Worm (Caenorhabditis elegans) whole organism, late embryonic: ENCODE results near the gene fbxa-211.

Source experiments
- K09A11.1 ChIP-seq: sonication (generic microtip); optimal IDR thresholded peaks from 2 replicates; lab custom pipeline; 2017; ENCODE audit warnings: antibody characterized with exemption, mild to moderate bottlenecking, missing genetic modification characterization, missing compliant biosample characterization; ENCODE audit not compliant: insufficient read depth
- ceh-2 ChIP-seq: sonication (generic microtip); optimal IDR thresholded peaks from 2 replicates; lab custom pipeline; 2016; ENCODE audit warnings: missing genotype, missing genetic modification characterization, missing compliant biosample characterization
- ceh-22 ChIP-seq: sonication (generic microtip); optimal IDR thresholded peaks from 2 replicates; lab custom pipeline; 2017; ENCODE audit warnings: missing biosample characterization, missing genetic modification characterization
- ceh-24 ChIP-seq: sonication (generic microtip); optimal IDR thresholded peaks from 2 replicates; lab custom pipeline; 2016; ENCODE audit warnings: mild to moderate bottlenecking, missing genetic modification characterization, missing compliant biosample characterization
- ceh-30 ChIP-seq: fragments of 150-350 bp; optimal IDR thresholded peaks from 2 replicates; lab custom pipeline; 2014; ENCODE audit warnings: missing biosample characterization, missing genetic modification characterization
- ceh-6 ChIP-seq: fragments of 200-800 bp; sonication (Bioruptor generic); optimal IDR thresholded peaks from 2 replicates; lab custom pipeline; 2018; ENCODE audit warnings: mild to moderate bottlenecking, missing genetic modification characterization, missing compliant biosample characterization
- dmd-4 ChIP-seq: sonication (generic microtip); optimal IDR thresholded peaks from 2 replicates; lab custom pipeline; 2016; ENCODE audit warnings: borderline replicate concordance, missing genetic modification characterization, missing compliant biosample characterization
- elt-2 ChIP-seq: sonication (generic microtip); optimal IDR thresholded peaks from 2 replicates; lab custom pipeline; 2016; ENCODE audit warnings: missing genetic modification reagents, missing genetic modification characterization, missing compliant biosample characterization
- elt-4 ChIP-seq: sonication (generic microtip); optimal IDR thresholded peaks from 2 replicates; lab custom pipeline; 2016; ENCODE audit warnings: missing genetic modification characterization, missing compliant biosample characterization
- ets-4 ChIP-seq: sonication (generic microtip); optimal IDR thresholded peaks from 2 replicates; lab custom pipeline; 2016; ENCODE audit warnings: missing genetic modification characterization, missing compliant biosample characterization
- fkh-10 ChIP-seq: fragments of 150-350 bp; optimal IDR thresholded peaks from 2 replicates; lab custom pipeline; 2014; ENCODE audit warnings: missing biosample characterization, missing genetic modification reagents, missing genetic modification characterization
- gmeb-2 ChIP-seq: sonication (generic microtip); optimal IDR thresholded peaks from 2 replicates; lab custom pipeline; 2016; ENCODE audit warnings: missing genetic modification characterization, inconsistent platforms, missing compliant biosample characterization
- hlh-13 ChIP-seq: fragments of 200-800 bp; sonication (Bioruptor generic); optimal IDR thresholded peaks from 2 replicates; lab custom pipeline; 2018; ENCODE audit warnings: mild to moderate bottlenecking, missing genetic modification characterization, missing compliant biosample characterization
- hlh-15 ChIP-seq: sonication (generic microtip); optimal IDR thresholded peaks from 2 replicates; lab custom pipeline; 2016; ENCODE audit warnings: missing genetic modification characterization, missing compliant biosample characterization
- hlh-8 ChIP-seq: sonication (generic microtip); optimal IDR thresholded peaks from 2 replicates; lab custom pipeline; 2016; ENCODE audit warnings: missing genotype, missing genetic modification characterization, missing compliant biosample characterization
- lim-6 ChIP-seq: sonication (generic microtip); optimal IDR thresholded peaks from 2 replicates; lab custom pipeline; 2016; ENCODE audit warnings: missing genetic modification characterization, missing compliant biosample characterization
- lin-11 ChIP-seq: fragments of 200-800 bp; sonication (Bioruptor generic); optimal IDR thresholded peaks from 2 replicates; lab custom pipeline; 2018; ENCODE audit warnings: mild to moderate bottlenecking, missing genetic modification characterization, missing compliant biosample characterization
- madf-2 ChIP-seq: sonication (generic microtip); optimal IDR thresholded peaks from 2 replicates; lab custom pipeline; 2017; ENCODE audit warnings: missing genetic modification characterization, missing compliant biosample characterization
- nfya-1 ChIP-seq: sonication (generic microtip); optimal IDR thresholded peaks from 2 replicates; lab custom pipeline; 2017; ENCODE audit warnings: missing genetic modification characterization, mild to moderate bottlenecking, missing compliant biosample characterization, antibody characterized with exemption, moderate library complexity
- nhr-11 ChIP-seq: fragments of 150-350 bp; optimal IDR thresholded peaks from 2 replicates; lab custom pipeline; 2014; ENCODE audit warnings: missing biosample characterization, missing genetic modification characterization
- nhr-232 ChIP-seq: sonication (generic microtip); optimal IDR thresholded peaks from 2 replicates; lab custom pipeline; 2016; ENCODE audit warnings: missing genetic modification characterization, missing compliant biosample characterization
- pag-3 ChIP-seq: sonication (generic microtip); optimal IDR thresholded peaks from 2 replicates; lab custom pipeline; 2016; ENCODE audit warnings: missing compliant biosample characterization, missing genetic modification characterization, borderline replicate concordance
- pha-2 ChIP-seq: sonication (generic microtip); optimal IDR thresholded peaks from 2 replicates; lab custom pipeline; 2017; ENCODE audit warnings: mild to moderate bottlenecking, missing genetic modification characterization, missing compliant biosample characterization
- pha-4 ChIP-seq: fragments of 150-350 bp; optimal IDR thresholded peaks from 2 replicates; lab custom pipeline; 2018; ENCODE audit warnings: missing biosample characterization, missing genetic modification reagents, missing genetic modification characterization
- pros-1 ChIP-seq: fragments of 150-350 bp; optimal IDR thresholded peaks from 2 replicates; lab custom pipeline; 2014; ENCODE audit warnings: missing biosample characterization, missing genetic modification reagents, missing genetic modification characterization
- rnt-1 ChIP-seq: sonication (generic microtip); optimal IDR thresholded peaks from 2 replicates; lab custom pipeline; 2016; ENCODE audit warnings: missing genetic modification characterization, missing compliant biosample characterization
- syd-9 ChIP-seq: sonication (generic microtip); optimal IDR thresholded peaks from 2 replicates; lab custom pipeline; 2016; ENCODE audit warnings: mild to moderate bottlenecking, missing genetic modification characterization, moderate library complexity, missing compliant biosample characterization
- tbx-2 ChIP-seq: sonication (generic microtip); optimal IDR thresholded peaks from 2 replicates; lab custom pipeline; 2016; ENCODE audit warnings: missing genetic modification characterization, missing compliant biosample characterization
- ttx-3 ChIP-seq: sonication (generic microtip); optimal IDR thresholded peaks from 2 replicates; lab custom pipeline; 2016; ENCODE audit warnings: missing genetic modification reagents, missing genetic modification characterization, missing compliant biosample characterization
- unc-3 ChIP-seq, 2 experiments: fragments of 200-800 bp in 1 of 2; sonication (Bioruptor generic) in 1 of 2; sonication (generic microtip) in 1 of 2; conservative IDR thresholded peaks in 1 of 2; optimal IDR thresholded peaks in 1 of 2; 2 replicates each; pipeline versions ENCODE4 v1.3.6 to Lab custom; 2016 to 2022; ENCODE audit warnings: missing compliant biosample characterization in 2 of 2, missing genetic modification characterization in 2 of 2, missing genetic modification reagents in 1 of 2
- unc-42 ChIP-seq: sonication (generic microtip); optimal IDR thresholded peaks from 2 replicates; lab custom pipeline; 2016; ENCODE audit warnings: missing genotype, missing genetic modification characterization, missing compliant biosample characterization
- unc-55 ChIP-seq: sonication (generic microtip); optimal IDR thresholded peaks from 2 replicates; lab custom pipeline; 2017; ENCODE audit warnings: missing biosample characterization, missing genetic modification reagents, missing genetic modification characterization

The fbxa-211 gene

DNA sequence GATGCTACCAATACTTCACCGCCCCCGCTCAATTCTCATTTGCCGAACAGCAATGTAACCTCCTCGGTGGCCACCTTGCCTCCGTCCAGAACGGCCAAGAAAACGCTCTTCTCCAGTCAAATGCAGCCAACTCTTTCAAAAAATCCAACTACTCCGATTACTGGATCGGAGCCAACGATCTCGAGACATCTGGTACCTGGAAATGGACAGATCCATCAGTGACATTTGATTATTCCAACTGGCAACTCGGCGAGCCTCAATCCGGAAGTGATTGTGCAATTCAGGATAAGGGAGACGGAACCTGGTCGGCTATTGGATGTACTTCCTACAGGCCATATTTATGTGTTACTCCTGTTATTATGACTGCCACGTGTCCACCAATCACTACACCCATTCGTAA, 30.9 kb downstream of the fbxa-211 start:
- TF ChIP-seq lin-11: no peak

DNA sequence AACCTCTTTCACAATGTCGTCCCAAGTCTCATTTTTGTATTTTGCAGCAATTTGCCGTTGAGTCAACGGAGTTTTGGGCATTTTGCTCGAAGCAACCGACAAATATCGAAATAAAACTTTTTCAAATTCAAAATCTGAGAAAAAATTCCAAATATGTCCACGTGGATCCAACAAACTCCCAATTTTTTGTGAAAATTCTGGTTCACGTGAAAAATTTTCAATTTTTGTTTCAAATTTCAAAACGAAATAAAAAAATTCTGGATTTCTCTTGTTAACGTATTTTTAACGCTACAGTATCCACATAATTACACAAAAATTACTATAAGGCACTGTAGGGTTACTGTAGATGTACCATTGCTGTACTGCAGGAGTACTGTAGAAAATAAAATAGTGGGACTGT, 33.9 kb downstream of the fbxa-211 start, which contains the start of gene C14A6.13:
C14A6.13 (minus strand) TSS at position 101 of the 400 bp plus-strand sequence.
- TF ChIP-seq pros-1 (tag; lab: Kevin White, UChicago) (no peak), nhr-11 (no peak), lin-11 (no peak), elt-4 (tag; lab: Kevin White, UChicago) (no peak), ceh-6 (no peak), elt-2 (tag; lab: Kevin White, UChicago) (no peak), hlh-15 (no peak), lim-6 (tag; lab: Kevin White, UChicago) (no peak), unc-55 (GFP tag; lab: Kevin White, UChicago) (no peak), madf-2 (tag; lab: Kevin White, UChicago) (no peak), ceh-30 (tag; lab: Kevin White, UChicago) (no peak), ttx-3 (tag; lab: Kevin White, UChicago) (no peak), tbx-2 (tag; lab: Kevin White, UChicago) (no peak)

DNA sequence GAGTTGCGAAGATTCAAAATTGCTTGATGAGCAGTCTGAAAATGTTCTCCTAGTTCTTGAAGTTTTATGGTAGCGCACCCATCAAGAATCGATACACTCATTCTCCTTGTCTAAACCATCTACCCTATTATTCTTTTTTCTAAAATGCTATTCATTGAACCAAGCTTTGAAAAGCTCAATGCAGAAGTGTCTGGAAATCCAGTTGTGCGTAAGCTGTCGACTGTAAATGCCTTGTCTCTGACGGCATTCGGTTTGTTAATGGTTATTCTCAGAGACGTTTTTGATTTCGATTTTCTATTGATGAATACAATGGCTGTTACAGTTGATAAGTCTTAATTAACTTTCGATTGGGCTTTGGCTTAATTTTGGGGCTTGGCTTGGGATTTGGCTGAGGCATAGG, 35.2 kb downstream of the fbxa-211 start, which contains the start of gene C14A6.12:
C14A6.12 (minus strand) TSS at position 101 of the 400 bp plus-strand sequence.
- TF ChIP-seq hlh-15: no peak
- TF ChIP-seq ceh-24 (tag; lab: Kevin White, UChicago): no peak
- TF ChIP-seq ceh-30 (tag; lab: Kevin White, UChicago): no peak
- no peak for TF ChIP-seq nhr-232 (tag; lab: Kevin White, UChicago)
- no peak for TF ChIP-seq hlh-8 (tag; lab: Kevin White, UChicago)
- no peak for TF ChIP-seq rnt-1 (tag; lab: Kevin White, UChicago)
- no peak for TF ChIP-seq lim-6 (tag; lab: Kevin White, UChicago)
- no peak for TF ChIP-seq nfya-1 (tag; lab: Kevin White, UChicago)

DNA sequence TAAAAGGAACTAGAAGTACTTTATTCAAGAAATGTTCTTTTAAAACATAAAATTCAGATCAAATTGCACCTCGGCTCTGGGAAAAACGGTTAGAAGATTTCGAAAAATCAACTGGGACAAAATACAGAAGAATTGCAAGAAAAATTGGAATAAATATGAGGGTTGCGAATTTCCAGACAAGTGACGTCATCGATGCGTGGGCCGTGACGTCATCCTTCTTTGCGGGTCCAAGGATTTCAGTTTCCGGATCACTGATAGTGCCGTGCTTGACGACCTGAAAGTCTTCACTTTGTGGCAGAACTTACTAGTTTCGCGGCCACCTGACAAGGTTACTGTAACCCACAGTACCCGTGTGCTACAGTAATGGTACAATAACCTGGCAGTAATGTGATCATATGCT, 36.1 kb downstream of the fbxa-211 start:
- no peak for TF ChIP-seq nfya-1 (tag; lab: Kevin White, UChicago)
- no peak for TF ChIP-seq unc-3 (GFP tag; conservative IDR thresholded peaks at IDR 0.05; lab: Robert Waterston, UW)
- no peak for TF ChIP-seq unc-3 (tag; optimal IDR thresholded peaks at IDR 0.05; lab: Kevin White, UChicago)
- TF ChIP-seq ceh-22: no peak
- TF ChIP-seq syd-9 (tag; lab: Kevin White, UChicago): no peak
- TF ChIP-seq hlh-15: no peak
- TF ChIP-seq fkh-10 (GFP tag; lab: Kevin White, UChicago): no peak
- TF ChIP-seq K09A11.1 (tag; lab: Kevin White, UChicago): no peak
- no peak for TF ChIP-seq ceh-2
- no peak for TF ChIP-seq gmeb-2 (tag; lab: Kevin White, UChicago)
- no peak for TF ChIP-seq hlh-13 (GFP tag; lab: Kevin White, UChicago)
- no peak for TF ChIP-seq pag-3 (tag; lab: Kevin White, UChicago)
- no peak for TF ChIP-seq unc-42 (tag; lab: Kevin White, UChicago)
- no peak for TF ChIP-seq ets-4
- TF ChIP-seq lim-6 (tag; lab: Kevin White, UChicago): no peak
- TF ChIP-seq dmd-4 (tag; lab: Kevin White, UChicago): no peak
- TF ChIP-seq nhr-11: no peak
- TF ChIP-seq pha-4: no peak
- no peak for TF ChIP-seq pha-2 (tag; lab: Kevin White, UChicago)

DNA sequence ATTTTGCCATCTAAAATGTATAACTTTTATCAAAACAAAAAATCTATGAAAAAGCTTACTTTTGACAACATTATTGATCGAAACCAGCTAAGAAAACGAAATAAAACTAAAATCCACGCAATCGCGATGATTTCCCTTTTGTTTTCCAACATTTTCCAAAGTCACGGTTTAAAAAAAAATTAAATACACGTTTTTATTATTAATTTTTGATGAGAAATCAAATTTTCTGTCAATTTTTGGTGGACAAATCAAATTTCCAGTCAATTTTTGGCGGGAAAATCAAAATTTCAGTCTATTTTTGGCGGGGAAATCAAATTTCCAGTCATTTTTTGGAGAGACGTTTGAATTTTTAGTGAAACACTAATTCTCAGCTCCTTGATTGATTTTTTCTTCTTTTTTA, 37.4 kb downstream of the fbxa-211 start, which contains the start of gene C14A6.5:
C14A6.5 (minus strand) TSS at position 101 of the 400 bp plus-strand sequence.
- TF ChIP-seq hlh-13 (GFP tag; lab: Kevin White, UChicago) (no peak), rnt-1 (tag; lab: Kevin White, UChicago) (no peak)
